Fruit fly (Drosophila melanogaster): ENCODE data around the gene Kap3.
A peak's percentile ranks its signal among the peaks of the same experiment; 100 is the strongest.

dm6 chrX:11325175-11325768 lies 14.6 kb downstream of the Kap3 start, which contains the start of gene Gapvd1:
- TF ChIP-seq Hnf4 (GFP tag; optimal IDR thresholded peaks at IDR 0.05) (peak; percentile 55), Abd-B (GFP tag; optimal IDR thresholded peaks at IDR 0.05) (no peak), fru (GFP tag; optimal IDR thresholded peaks at IDR 0.05) (peak; percentile 8), psq (GFP tag; optimal IDR thresholded peaks at IDR 0.05) (no peak), Rel (GFP tag; optimal IDR thresholded peaks at IDR 0.05) (no peak), Rel (tag; optimal IDR thresholded peaks at IDR 0.05) (no peak), foxo (GFP tag; optimal IDR thresholded peaks at IDR 0.05) (no peak), rgr (GFP tag; optimal IDR thresholded peaks at IDR 0.05) (no peak), pan (optimal IDR thresholded peaks at IDR 0.05) (no peak), Dfd (GFP tag; optimal IDR thresholded peaks at IDR 0.05) (no peak)
